Worm (Caenorhabditis elegans): ENCODE measurements around the gene Y39A1A.22.

Y39A1A.22 gene

DNA sequence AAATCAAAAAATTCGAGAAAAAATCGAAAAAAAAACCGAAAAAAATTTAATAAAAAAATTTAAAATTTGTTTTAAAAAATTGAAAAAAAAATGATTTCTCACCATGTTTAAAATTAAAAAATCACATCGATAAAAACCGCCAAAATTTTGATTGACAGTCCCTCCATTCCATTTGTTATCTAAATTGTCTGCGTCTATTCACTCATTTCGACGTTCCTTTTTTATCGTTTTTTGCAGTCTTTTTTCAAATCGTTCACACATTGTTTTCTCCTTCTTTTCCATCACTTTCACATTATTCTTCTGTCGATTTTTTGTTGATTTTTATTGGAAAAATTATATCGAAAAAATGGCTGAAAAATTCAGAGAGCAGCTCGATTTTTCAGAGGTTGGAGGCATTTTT lies 50.8 kb downstream of the Y39A1A.22 start:
- no peak for TF ChIP-seq unc-62 (GFP tag; optimal IDR thresholded peaks at IDR 0.05)
- no peak for TF ChIP-seq B0261.1 (tag; optimal IDR thresholded peaks at IDR 0.05)
- TF ChIP-seq nhr-80 (tag; optimal IDR thresholded peaks at IDR 0.05): peak; percentile 60
- TF ChIP-seq let-607 (tag; optimal IDR thresholded peaks at IDR 0.05): peak; percentile 67 to 85
- no peak for TF ChIP-seq snpc-4 (GFP tag; optimal IDR thresholded peaks at IDR 0.05)
- TF ChIP-seq snpc-4 (tag; optimal IDR thresholded peaks at IDR 0.05): no peak
- no peak for TF ChIP-seq hrde-1 (tag; optimal IDR thresholded peaks at IDR 0.05; ENCODE audit: borderline replicate concordance)

DNA sequence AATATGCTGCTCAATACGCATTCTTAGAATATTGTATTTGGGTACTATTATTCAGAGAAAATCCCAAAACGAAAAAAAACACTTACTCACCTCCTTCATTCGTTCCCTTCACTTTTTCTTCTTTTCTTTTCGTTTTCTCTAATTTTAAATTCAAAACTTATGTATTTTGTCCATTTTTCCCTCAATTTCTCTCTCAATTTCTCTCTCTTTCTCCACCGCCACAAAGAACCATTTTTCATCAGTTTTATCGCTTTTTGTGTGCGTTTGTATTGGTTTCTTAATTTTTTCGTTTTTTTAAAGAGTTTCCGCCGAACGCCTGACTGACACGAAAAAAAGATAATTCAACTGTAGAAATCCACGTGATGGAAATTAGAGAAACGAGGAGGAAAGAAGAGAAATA lies 52.1 kb downstream of the Y39A1A.22 start, which contains the start of gene cnt-2:
Gene cnt-2 (plus strand): TSS at position 301 of the 400 bp plus-strand sequence.
- TF ChIP-seq bed-1 (GFP tag; IDR thresholded peaks at IDR 0.05): no peak

DNA sequence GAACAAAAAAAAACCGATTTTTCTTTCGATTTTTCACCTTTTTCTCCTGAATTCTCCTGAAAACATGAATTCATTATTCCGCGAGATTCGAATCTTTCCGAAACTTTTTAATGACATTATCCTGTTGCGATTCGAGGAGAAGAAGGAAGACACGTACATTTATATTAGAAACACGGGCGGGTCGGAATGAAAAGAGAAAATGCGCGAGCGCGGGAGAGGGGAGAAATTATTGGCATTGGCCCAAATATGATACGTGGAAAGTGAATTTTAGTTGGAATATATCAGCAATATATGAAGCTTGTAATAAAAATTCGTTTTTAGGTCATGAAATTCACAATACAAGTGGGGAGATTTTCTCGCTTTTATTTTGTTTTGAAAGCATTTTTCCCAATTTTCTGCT lies 53.3 kb downstream of the Y39A1A.22 start:
- TF ChIP-seq lsy-27 (tag; optimal IDR thresholded peaks at IDR 0.05; ENCODE audit: borderline replicate concordance, insufficient read depth) (no peak), hmg-1.2 (GFP tag; IDR thresholded peaks at IDR 0.05) (no peak), lir-1 (GFP tag; conservative IDR thresholded peaks at IDR 0.05) (no peak), madf-3 (GFP tag; IDR thresholded peaks at IDR 0.05) (no peak), dox-1 (GFP tag; IDR thresholded peaks at IDR 0.05) (no peak), mxl-1 (tag; optimal IDR thresholded peaks at IDR 0.05) (no peak), repo-1 (tag; optimal IDR thresholded peaks at IDR 0.05) (no peak)

DNA sequence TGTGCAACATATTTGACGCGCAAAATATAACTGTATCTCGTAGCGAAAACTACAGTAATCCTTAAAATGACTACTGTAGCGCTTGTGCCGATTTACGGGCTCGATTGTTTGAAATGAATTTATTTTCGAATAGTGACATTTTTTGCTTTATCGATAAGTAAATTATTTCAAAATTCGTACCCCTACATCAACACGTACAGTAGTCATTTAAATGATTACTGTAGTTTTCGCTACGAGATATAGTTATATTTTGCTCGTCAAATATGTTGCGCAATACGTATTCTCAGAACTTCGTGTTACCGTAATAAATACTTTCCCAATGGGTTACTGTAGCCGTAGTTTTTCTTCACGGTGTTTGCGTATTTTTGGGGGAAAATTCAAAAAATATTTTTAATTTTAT lies 54.0 kb downstream of the Y39A1A.22 start:
- TF ChIP-seq madf-3 (GFP tag; IDR thresholded peaks at IDR 0.05) (no peak), B0336.3 (GFP tag; IDR thresholded peaks at IDR 0.05) (no peak), unc-130 (GFP tag; optimal IDR thresholded peaks at IDR 0.05) (no peak), ceh-58 (GFP tag; IDR thresholded peaks at IDR 0.05) (no peak), ceh-27 (GFP tag; optimal IDR thresholded peaks at IDR 0.05) (no peak), madf-6 (GFP tag; IDR thresholded peaks at IDR 0.05) (no peak), ztf-25 (GFP tag; IDR thresholded peaks at IDR 0.05) (no peak), unc-62 (GFP tag; optimal IDR thresholded peaks at IDR 0.05) (no peak), mcd-1 (GFP tag; IDR thresholded peaks at IDR 0.05) (no peak), ceh-40 (GFP tag; IDR thresholded peaks at IDR 0.05) (no peak)
